Worm (Caenorhabditis elegans) whole organism, young adult: ENCODE results near the gene C09G9.8.

Experiments used
- B0019.2 ChIP-seq: fragments of 200-800 bp; sonication (Bioruptor generic); conservative IDR thresholded peaks from 2 replicates; pipeline ENCODE4 v1.3.6; 2022; ENCODE audit warnings: missing genetic modification reagents, missing genetic modification characterization, missing compliant biosample characterization
- B0336.3 ChIP-seq: fragments of 200-800 bp; sonication (Bioruptor generic); IDR thresholded peaks from 2 replicates; pipeline ENCODE4 v1.3.6; 2022; ENCODE audit warnings: missing genetic modification characterization, missing compliant biosample characterization
- C17E4.6 ChIP-seq: fragments of 200-800 bp; sonication (Bioruptor generic); IDR thresholded peaks from 2 replicates; pipeline ENCODE4 v1.3.6; 2022; ENCODE audit warnings: missing genetic modification reagents, missing genetic modification characterization, missing compliant biosample characterization
- D2030.7 ChIP-seq: fragments of 200-800 bp; sonication (Bioruptor generic); IDR thresholded peaks from 2 replicates; pipeline ENCODE4 v1.3.6; 2022; ENCODE audit warnings: missing genetic modification reagents, missing genetic modification characterization, missing compliant biosample characterization
- F23B12.7 ChIP-seq: sonication (generic microtip); optimal IDR thresholded peaks from 2 replicates; lab custom pipeline; 2017; ENCODE audit warnings: missing genetic modification characterization, mild to moderate bottlenecking, missing compliant biosample characterization, antibody characterized with exemption, moderate library complexity; ENCODE audit not compliant: insufficient read depth
- F33H1.4 ChIP-seq: fragments of 200-800 bp; sonication (Bioruptor generic); IDR thresholded peaks from 2 replicates; pipeline ENCODE4 v1.3.6; 2022; ENCODE audit warnings: missing genetic modification reagents, missing genetic modification characterization, missing compliant biosample characterization
- F37B4.10 ChIP-seq: fragments of 200-800 bp; sonication (Bioruptor generic); IDR thresholded peaks from 2 replicates; pipeline ENCODE4 v1.3.6; 2022; ENCODE audit warnings: missing genetic modification characterization, missing compliant biosample characterization
- F49E8.2 ChIP-seq: sonication (generic microtip); optimal IDR thresholded peaks from 3 replicates; lab custom pipeline; 2017; ENCODE audit warnings: missing genetic modification characterization, mild to moderate bottlenecking, missing compliant biosample characterization, antibody characterized with exemption, moderate library complexity; ENCODE audit not compliant: insufficient read depth
- F55B11.4 ChIP-seq: sonication (generic microtip); optimal IDR thresholded peaks from 2 replicates; lab custom pipeline; 2016; ENCODE audit warnings: missing compliant biosample characterization, missing genetic modification characterization, borderline replicate concordance; ENCODE audit not compliant: insufficient read depth
- F57A8.1 ChIP-seq: fragments of 200-800 bp; sonication (Bioruptor generic); optimal IDR thresholded peaks from 2 replicates; lab custom pipeline; 2018; ENCODE audit warnings: mild to moderate bottlenecking, missing genetic modification characterization, moderate library complexity, missing compliant biosample characterization
- T07F8.4 ChIP-seq: sonication (generic microtip); optimal IDR thresholded peaks from 2 replicates; lab custom pipeline; 2016; ENCODE audit warnings: mild to moderate bottlenecking, missing genetic modification characterization, moderate library complexity, missing compliant biosample characterization
- T26A5.8 ChIP-seq: sonication (generic microtip); optimal IDR thresholded peaks from 2 replicates; lab custom pipeline; 2016; ENCODE audit warnings: missing genetic modification characterization, missing compliant biosample characterization
- Y53F4B.3 ChIP-seq: fragments of 200-800 bp; sonication (Bioruptor generic); IDR thresholded peaks from 2 replicates; pipeline ENCODE4 v1.3.6; 2022; ENCODE audit warnings: missing genetic modification reagents, missing genetic modification characterization, missing compliant biosample characterization
- Y95B8A.8 ChIP-seq: fragments of 200-800 bp; sonication (Bioruptor generic); IDR thresholded peaks from 2 replicates; pipeline ENCODE4 v1.3.6; 2022; ENCODE audit warnings: missing genetic modification reagents, missing genetic modification characterization, missing compliant biosample characterization
- ZK185.1 ChIP-seq: sonication (generic microtip); optimal IDR thresholded peaks from 2 replicates; lab custom pipeline; 2016; ENCODE audit warnings: mild to moderate bottlenecking, missing genetic modification characterization, missing compliant biosample characterization; ENCODE audit not compliant: poor library complexity, severe bottlenecking
- akir-1 ChIP-seq: fragments of 200-800 bp; sonication (Bioruptor generic); optimal IDR thresholded peaks from 2 replicates; lab custom pipeline; 2018; ENCODE audit warnings: mild to moderate bottlenecking, missing genetic modification characterization, moderate library complexity, missing compliant biosample characterization
- athp-1 ChIP-seq: sonication (generic microtip); optimal IDR thresholded peaks from 2 replicates; lab custom pipeline; 2017; ENCODE audit warnings: mild to moderate bottlenecking, missing genetic modification characterization, missing compliant biosample characterization
- attf-3 ChIP-seq: fragments of 200-800 bp; sonication (Bioruptor generic); conservative IDR thresholded peaks from 2 replicates; pipeline ENCODE4 v1.3.6; 2022; ENCODE audit warnings: missing genetic modification reagents, missing genetic modification characterization, missing compliant biosample characterization
- bed-1 ChIP-seq: fragments of 200-800 bp; sonication (Bioruptor generic); IDR thresholded peaks from 2 replicates; pipeline ENCODE4 v1.3.6; 2022; ENCODE audit warnings: missing genetic modification reagents, missing genetic modification characterization, missing compliant biosample characterization
- ceh-100 ChIP-seq: fragments of 200-800 bp; sonication (Bioruptor generic); IDR thresholded peaks from 2 replicates; pipeline ENCODE4 v1.3.6; 2022; ENCODE audit warnings: missing genetic modification reagents, missing genetic modification characterization, missing compliant biosample characterization
- ceh-40 ChIP-seq: fragments of 200-800 bp; sonication (Bioruptor generic); IDR thresholded peaks from 2 replicates; pipeline ENCODE4 v1.3.6; 2022; ENCODE audit warnings: missing genetic modification characterization, missing compliant biosample characterization
- ceh-91 ChIP-seq: fragments of 200-800 bp; sonication (Bioruptor generic); IDR thresholded peaks from 2 replicates; pipeline ENCODE4 v1.3.6; 2022; ENCODE audit warnings: missing genetic modification reagents, missing genetic modification characterization, missing compliant biosample characterization
- die-1 ChIP-seq: sonication (generic microtip); optimal IDR thresholded peaks from 2 replicates; lab custom pipeline; 2016; ENCODE audit warnings: missing genotype, mild to moderate bottlenecking, missing genetic modification characterization, missing compliant biosample characterization
- efl-1 ChIP-seq: fragments of 150-350 bp; optimal IDR thresholded peaks from 2 replicates; lab custom pipeline; 2014; ENCODE audit warnings: missing biosample characterization, missing genetic modification reagents, missing genetic modification characterization
- ekl-4 ChIP-seq: fragments of 200-800 bp; sonication (Bioruptor generic); IDR thresholded peaks from 2 replicates; pipeline ENCODE4 v1.3.6; 2022; ENCODE audit warnings: missing genetic modification reagents, missing genetic modification characterization, missing compliant biosample characterization
- him-1 ChIP-seq: sonication (generic microtip); optimal IDR thresholded peaks from 2 replicates; lab custom pipeline; 2016; ENCODE audit warnings: missing genotype, missing genetic modification reagents, missing genetic modification characterization, missing compliant biosample characterization
- hlh-12 ChIP-seq: sonication (generic microtip); optimal IDR thresholded peaks from 2 replicates; lab custom pipeline; 2016; ENCODE audit warnings: missing genetic modification characterization, missing compliant biosample characterization
- hrde-1 ChIP-seq: sonication (generic microtip); optimal IDR thresholded peaks from 2 replicates; lab custom pipeline; 2016; ENCODE audit warnings: missing genetic modification characterization, mild to moderate bottlenecking, missing compliant biosample characterization, moderate library complexity, missing genotype, missing genetic modification reagents, borderline replicate concordance
- lag-1 ChIP-seq: fragments of 200-800 bp; sonication (Bioruptor generic); IDR thresholded peaks from 2 replicates; pipeline ENCODE4 v1.3.6; 2022; ENCODE audit warnings: missing genetic modification reagents, missing genetic modification characterization, missing compliant biosample characterization
- lin-26 ChIP-seq: fragments of 200-800 bp; sonication (Bioruptor generic); IDR thresholded peaks from 2 replicates; pipeline ENCODE4 v1.3.6; 2022; ENCODE audit warnings: missing genetic modification reagents, missing genetic modification characterization, missing compliant biosample characterization
- lin-35 ChIP-seq, 3 experiments: fragments of 150-350 bp in 2 of 3; sonication (generic microtip) in 1 of 3; optimal IDR thresholded peaks; 2 replicates each; lab custom pipeline; 2014 to 2018; ENCODE audit warnings: missing biosample characterization in 3 of 3, missing genetic modification characterization in 3 of 3, missing genetic modification reagents in 3 of 3
- madf-10 ChIP-seq: sonication (generic microtip); optimal IDR thresholded peaks from 2 replicates; lab custom pipeline; 2016; ENCODE audit warnings: mild to moderate bottlenecking, missing genetic modification characterization, missing compliant biosample characterization
- madf-6 ChIP-seq: fragments of 200-800 bp; sonication (Bioruptor generic); IDR thresholded peaks from 2 replicates; pipeline ENCODE4 v1.3.6; 2022; ENCODE audit warnings: missing genetic modification reagents, missing genetic modification characterization, missing compliant biosample characterization
- madf-8 ChIP-seq: fragments of 200-800 bp; sonication (Bioruptor generic); conservative IDR thresholded peaks from 2 replicates; pipeline ENCODE4 v1.3.6; 2022; ENCODE audit warnings: missing genetic modification reagents, missing genetic modification characterization, missing compliant biosample characterization
- mcd-1 ChIP-seq: fragments of 200-800 bp; sonication (Bioruptor generic); IDR thresholded peaks from 2 replicates; pipeline ENCODE4 v1.3.6; 2022; ENCODE audit warnings: missing genetic modification reagents, missing genetic modification characterization, missing compliant biosample characterization
- rcor-1 ChIP-seq: fragments of 200-800 bp; sonication (Bioruptor generic); IDR thresholded peaks from 2 replicates; pipeline ENCODE4 v1.3.6; 2022; ENCODE audit warnings: missing genetic modification reagents, missing genetic modification characterization, missing compliant biosample characterization
- snpc-1.1 ChIP-seq: sonication (generic microtip); optimal IDR thresholded peaks from 2 replicates; lab custom pipeline; 2017; ENCODE audit warnings: missing genetic modification characterization, mild to moderate bottlenecking, missing compliant biosample characterization, antibody characterized with exemption, moderate library complexity, missing genotype, missing genetic modification reagents; ENCODE audit not compliant: insufficient read depth
- snpc-4 ChIP-seq, 5 experiments: fragments of 150-350 bp in 1 of 5; sonication (generic microtip) in 4 of 5; optimal IDR thresholded peaks; 2 replicates each; lab custom pipeline; 2014 to 2018; ENCODE audit warnings: missing genetic modification characterization in 5 of 5, missing biosample characterization in 3 of 5, antibody characterized with exemption in 2 of 5, mild to moderate bottlenecking in 2 of 5, missing compliant biosample characterization in 2 of 5, missing genotype in 2 of 5, moderate library complexity in 2 of 5, missing genetic modification reagents in 1 of 5
- tlf-1 ChIP-seq: fragments of 200-800 bp; sonication (Bioruptor generic); optimal IDR thresholded peaks from 2 replicates; lab custom pipeline; 2018; ENCODE audit warnings: mild to moderate bottlenecking, missing genetic modification characterization, missing compliant biosample characterization
- unc-130 ChIP-seq: sonication (generic microtip); optimal IDR thresholded peaks from 2 replicates; lab custom pipeline; 2016; ENCODE audit warnings: missing genetic modification reagents, missing genetic modification characterization, missing compliant biosample characterization
- unc-62 ChIP-seq: fragments of 150-350 bp; optimal IDR thresholded peaks from 2 replicates; lab custom pipeline; 2014; ENCODE audit warnings: missing biosample characterization, missing genetic modification reagents, missing genetic modification characterization
- zfh-2 ChIP-seq: fragments of 200-800 bp; sonication (Bioruptor generic); conservative IDR thresholded peaks from 2 replicates; pipeline ENCODE4 v1.3.6; 2022; ENCODE audit warnings: missing genetic modification reagents, missing genetic modification characterization, missing compliant biosample characterization
- ztf-18 ChIP-seq: sonication (generic microtip); optimal IDR thresholded peaks from 2 replicates; lab custom pipeline; 2016; ENCODE audit warnings: missing genotype, mild to moderate bottlenecking, missing genetic modification characterization, missing compliant biosample characterization
- ztf-28 ChIP-seq: fragments of 200-800 bp; sonication (Bioruptor generic); IDR thresholded peaks from 2 replicates; pipeline ENCODE4 v1.3.6; 2022; ENCODE audit warnings: missing genetic modification reagents, missing genetic modification characterization, missing compliant biosample characterization

The C09G9.8 gene

DNA sequence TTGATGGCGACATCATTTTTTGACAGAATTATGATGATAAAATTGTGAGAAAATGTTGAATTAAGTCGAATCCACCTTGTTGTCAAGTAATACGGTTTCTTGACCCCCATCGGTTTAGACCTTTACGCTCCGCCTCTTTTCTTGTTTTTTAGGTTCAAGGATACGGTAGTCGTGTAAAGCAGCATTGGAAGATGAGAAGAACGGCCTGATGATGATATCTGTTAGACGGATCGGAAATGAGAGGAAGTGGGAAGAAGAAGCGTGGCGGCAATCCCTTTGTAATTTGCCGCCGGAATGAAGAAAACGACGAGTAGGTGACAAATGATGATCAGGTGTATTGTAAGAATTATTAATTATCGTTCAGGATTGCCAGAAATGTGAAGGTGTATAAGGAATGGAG lies 1.5 kb upstream of the C09G9.8 start, which contains the start of gene npax-4:
Gene npax-4 (minus strand): TSS at position 101 of the 400 bp plus-strand sequence.
- TF ChIP-seq lag-1 (GFP tag; lab: Robert Waterston, UW) (no peak), D2030.7 (GFP tag; lab: Robert Waterston, UW) (no peak), snpc-1.1 (tag; lab: Kevin White, UChicago) (no peak), hlh-12 (tag; lab: Kevin White, UChicago) (no peak), madf-10 (no peak), hrde-1 (no peak), F33H1.4 (GFP tag; lab: Robert Waterston, UW) (no peak), akir-1 (GFP tag; lab: Kevin White, UChicago) (no peak), zfh-2 (GFP tag; lab: Robert Waterston, UW) (no peak), F57A8.1 (GFP tag; lab: Kevin White, UChicago) (no peak), bed-1 (GFP tag; lab: Robert Waterston, UW) (no peak), mcd-1 (no peak), ceh-40 (GFP tag; lab: Robert Waterston, UW) (no peak), F55B11.4 (tag; lab: Kevin White, UChicago) (no peak), F37B4.10 (GFP tag; lab: Robert Waterston, UW) (no peak), ceh-91 (GFP tag; lab: Robert Waterston, UW) (no peak), Y95B8A.8 (GFP tag; lab: Robert Waterston, UW) (no peak), die-1 (no peak)

ce11 chrIV:8886228-8886627 lies 4.9 kb downstream of the C09G9.8 start, which contains the start of gene C09G9.5:
Gene C09G9.5, plus strand, starts transcription at chrIV:8886528.
- TF ChIP-seq Y53F4B.3 (GFP tag; lab: Robert Waterston, UW) (no peak), lin-26 (no peak), F23B12.7 (tag; lab: Kevin White, UChicago) (no peak)
- TF ChIP-seq, all 124 proteins: peak for 0

ce11 chrIV:8888525-8889026 lies 7.3 kb downstream of the C09G9.8 start, which contains the start of gene oma-1:
Gene oma-1, plus strand, starts transcription at chrIV:8888976.
- TF ChIP-seq ekl-4 (GFP tag; lab: Robert Waterston, UW) (no peak), ZK185.1 (no peak), athp-1 (tag; lab: Kevin White, UChicago) (no peak), B0336.3 (no peak), madf-6 (peak; percentile 99), him-1 (tag; lab: Kevin White, UChicago) (no peak), T07F8.4 (no peak), F33H1.4 (GFP tag; lab: Robert Waterston, UW) (peak; percentile 95), attf-3 (GFP tag; lab: Robert Waterston, UW) (peak; percentile 56; the same call in 1 of the 2 replicates), madf-8 (GFP tag; lab: Robert Waterston, UW) (peak; percentile 98), tlf-1 (peak; percentile 78), ztf-18 (tag; lab: Kevin White, UChicago) (peak; percentile 49), ceh-100 (GFP tag; lab: Robert Waterston, UW) (0 out of 2 replicates have a peak, but pooled peaks have one; percentile 13), rcor-1 (GFP tag; lab: Robert Waterston, UW) (peak; percentile 65; the same call in 1 of the 2 replicates), efl-1 (GFP tag; lab: Kevin White, UChicago) (peak; percentile 95), madf-10 (no peak), ztf-28 (GFP tag; lab: Robert Waterston, UW) (no peak), unc-130 (peak; percentile 44), snpc-4 (GFP tag; optimal IDR thresholded peaks at IDR 0.05; lab: Kevin White, UChicago) (no peak), snpc-4 (tag; optimal IDR thresholded peaks at IDR 0.05; lab: Kevin White, UChicago) (peak in 2 of 4 experiments; percentile 10 to 36), F49E8.2 (peak; percentile 88), ceh-91 (GFP tag; lab: Robert Waterston, UW) (peak; percentile 91), C17E4.6 (GFP tag; lab: Robert Waterston, UW) (0 out of 2 replicates have a peak, but pooled peaks have one; percentile 14), T26A5.8 (tag; lab: Kevin White, UChicago) (no peak), B0019.2 (GFP tag; lab: Robert Waterston, UW) (peak; percentile 36; the same call in 1 of the 2 replicates), unc-62 (GFP tag; lab: Kevin White, UChicago) (no peak), lin-35 (GFP tag; optimal IDR thresholded peaks at IDR 0.05; lab: Kevin White, UChicago) (peak in 1 of 3 experiments; percentile 64)
